Worm (Caenorhabditis elegans) whole organism, late embryonic: ENCODE results near the gene fbxb-20.
A peak's percentile ranks its signal among the peaks of the same experiment; 100 is the strongest.

Experiments
- C08G9.2 ChIP-seq: sonication (generic microtip); optimal IDR thresholded peaks from 2 replicates; lab custom pipeline; 2016; ENCODE audit warnings: mild to moderate bottlenecking, missing genetic modification characterization, moderate library complexity, missing compliant biosample characterization
- F13H6.1 ChIP-seq: sonication (generic microtip); optimal IDR thresholded peaks from 2 replicates; lab custom pipeline; 2016; ENCODE audit warnings: missing genetic modification characterization, missing compliant biosample characterization
- ahr-1 ChIP-seq: sonication (generic microtip); optimal IDR thresholded peaks from 2 replicates; lab custom pipeline; 2016; ENCODE audit warnings: missing genetic modification characterization, missing compliant biosample characterization
- ama-1 ChIP-seq: fragments of 150-350 bp; optimal IDR thresholded peaks from 2 replicates; lab custom pipeline; 2014
- ceh-14 ChIP-seq: sonication (generic microtip); optimal IDR thresholded peaks from 2 replicates; lab custom pipeline; 2016; ENCODE audit warnings: missing genotype, missing genetic modification characterization, missing compliant biosample characterization
- ceh-19 ChIP-seq: fragments of 200-800 bp; sonication (Bioruptor generic); optimal IDR thresholded peaks from 2 replicates; lab custom pipeline; 2018; ENCODE audit warnings: mild to moderate bottlenecking, missing genetic modification characterization, missing compliant biosample characterization
- ceh-2 ChIP-seq: sonication (generic microtip); optimal IDR thresholded peaks from 2 replicates; lab custom pipeline; 2016; ENCODE audit warnings: missing genotype, missing genetic modification characterization, missing compliant biosample characterization
- ceh-24 ChIP-seq: sonication (generic microtip); optimal IDR thresholded peaks from 2 replicates; lab custom pipeline; 2016; ENCODE audit warnings: mild to moderate bottlenecking, missing genetic modification characterization, missing compliant biosample characterization
- ceh-34 ChIP-seq: sonication (generic microtip); optimal IDR thresholded peaks from 2 replicates; lab custom pipeline; 2016; ENCODE audit warnings: mild to moderate bottlenecking, missing genetic modification characterization, missing compliant biosample characterization
- ceh-45 ChIP-seq: fragments of 200-800 bp; sonication (Bioruptor generic); IDR thresholded peaks from 2 replicates; pipeline ENCODE4 v1.3.6; 2022; ENCODE audit warnings: missing genetic modification reagents, missing genetic modification characterization, missing compliant biosample characterization
- ceh-6 ChIP-seq: fragments of 200-800 bp; sonication (Bioruptor generic); optimal IDR thresholded peaks from 2 replicates; lab custom pipeline; 2018; ENCODE audit warnings: mild to moderate bottlenecking, missing genetic modification characterization, missing compliant biosample characterization
- ceh-9 ChIP-seq: sonication (generic microtip); optimal IDR thresholded peaks from 2 replicates; lab custom pipeline; 2016; ENCODE audit warnings: mild to moderate bottlenecking, missing genetic modification characterization, inconsistent platforms, missing compliant biosample characterization
- dmd-4 ChIP-seq: sonication (generic microtip); optimal IDR thresholded peaks from 2 replicates; lab custom pipeline; 2016; ENCODE audit warnings: borderline replicate concordance, missing genetic modification characterization, missing compliant biosample characterization
- dve-1 ChIP-seq: sonication (generic microtip); optimal IDR thresholded peaks from 2 replicates; lab custom pipeline; 2017; ENCODE audit warnings: antibody characterized with exemption, mild to moderate bottlenecking, missing genetic modification characterization, missing compliant biosample characterization
- elt-2 ChIP-seq: sonication (generic microtip); optimal IDR thresholded peaks from 2 replicates; lab custom pipeline; 2016; ENCODE audit warnings: missing genetic modification reagents, missing genetic modification characterization, missing compliant biosample characterization
- elt-4 ChIP-seq: sonication (generic microtip); optimal IDR thresholded peaks from 2 replicates; lab custom pipeline; 2016; ENCODE audit warnings: missing genetic modification characterization, missing compliant biosample characterization
- fax-1 ChIP-seq: sonication (generic microtip); optimal IDR thresholded peaks from 2 replicates; lab custom pipeline; 2016; ENCODE audit warnings: missing genotype, missing genetic modification characterization, missing compliant biosample characterization
- hlh-13 ChIP-seq: fragments of 200-800 bp; sonication (Bioruptor generic); optimal IDR thresholded peaks from 2 replicates; lab custom pipeline; 2018; ENCODE audit warnings: mild to moderate bottlenecking, missing genetic modification characterization, missing compliant biosample characterization
- hlh-15 ChIP-seq: sonication (generic microtip); optimal IDR thresholded peaks from 2 replicates; lab custom pipeline; 2016; ENCODE audit warnings: missing genetic modification characterization, missing compliant biosample characterization
- hlh-30 ChIP-seq: sonication (generic microtip); optimal IDR thresholded peaks from 2 replicates; lab custom pipeline; 2017; ENCODE audit warnings: antibody characterized with exemption, missing genetic modification characterization, missing compliant biosample characterization; ENCODE audit not compliant: insufficient read depth
- hlh-6 ChIP-seq: sonication (generic microtip); optimal IDR thresholded peaks from 2 replicates; lab custom pipeline; 2016; ENCODE audit warnings: missing genotype, missing genetic modification characterization, missing compliant biosample characterization
- lim-6 ChIP-seq: sonication (generic microtip); optimal IDR thresholded peaks from 2 replicates; lab custom pipeline; 2016; ENCODE audit warnings: missing genetic modification characterization, missing compliant biosample characterization
- madf-2 ChIP-seq: sonication (generic microtip); optimal IDR thresholded peaks from 2 replicates; lab custom pipeline; 2017; ENCODE audit warnings: missing genetic modification characterization, missing compliant biosample characterization
- mec-3 ChIP-seq: sonication (generic microtip); optimal IDR thresholded peaks from 2 replicates; lab custom pipeline; 2016; ENCODE audit warnings: borderline replicate concordance, missing genetic modification characterization, missing compliant biosample characterization
- nhr-232 ChIP-seq: sonication (generic microtip); optimal IDR thresholded peaks from 2 replicates; lab custom pipeline; 2016; ENCODE audit warnings: missing genetic modification characterization, missing compliant biosample characterization
- npax-4 ChIP-seq: sonication (generic microtip); optimal IDR thresholded peaks from 2 replicates; lab custom pipeline; 2016; ENCODE audit warnings: missing genetic modification characterization, missing compliant biosample characterization
- odd-2 ChIP-seq: sonication (generic microtip); optimal IDR thresholded peaks from 2 replicates; lab custom pipeline; 2017; ENCODE audit warnings: antibody characterized with exemption, mild to moderate bottlenecking, missing genetic modification characterization, missing compliant biosample characterization
- pha-2 ChIP-seq: sonication (generic microtip); optimal IDR thresholded peaks from 2 replicates; lab custom pipeline; 2017; ENCODE audit warnings: mild to moderate bottlenecking, missing genetic modification characterization, missing compliant biosample characterization
- pros-1 ChIP-seq: fragments of 150-350 bp; optimal IDR thresholded peaks from 2 replicates; lab custom pipeline; 2014; ENCODE audit warnings: missing biosample characterization, missing genetic modification reagents, missing genetic modification characterization
- ref-2 ChIP-seq: sonication (generic microtip); optimal IDR thresholded peaks from 2 replicates; lab custom pipeline; 2016; ENCODE audit warnings: missing genetic modification characterization, missing compliant biosample characterization
- rnt-1 ChIP-seq: sonication (generic microtip); optimal IDR thresholded peaks from 2 replicates; lab custom pipeline; 2016; ENCODE audit warnings: missing genetic modification characterization, missing compliant biosample characterization
- syd-9 ChIP-seq: sonication (generic microtip); optimal IDR thresholded peaks from 2 replicates; lab custom pipeline; 2016; ENCODE audit warnings: mild to moderate bottlenecking, missing genetic modification characterization, moderate library complexity, missing compliant biosample characterization
- tbx-2 ChIP-seq: sonication (generic microtip); optimal IDR thresholded peaks from 2 replicates; lab custom pipeline; 2016; ENCODE audit warnings: missing genetic modification characterization, missing compliant biosample characterization
- tbx-7 ChIP-seq: sonication (generic microtip); optimal IDR thresholded peaks from 2 replicates; lab custom pipeline; 2016; ENCODE audit warnings: missing genotype, missing genetic modification characterization, missing compliant biosample characterization
- unc-55 ChIP-seq: sonication (generic microtip); optimal IDR thresholded peaks from 2 replicates; lab custom pipeline; 2017; ENCODE audit warnings: missing biosample characterization, missing genetic modification reagents, missing genetic modification characterization
- unc-86 ChIP-seq: sonication (generic microtip); optimal IDR thresholded peaks from 2 replicates; lab custom pipeline; 2016; ENCODE audit warnings: missing genetic modification characterization, missing compliant biosample characterization
- zip-5 ChIP-seq: sonication (generic microtip); optimal IDR thresholded peaks from 2 replicates; lab custom pipeline; 2016; ENCODE audit warnings: missing genetic modification characterization, missing compliant biosample characterization
- ztf-16 ChIP-seq: sonication (generic microtip); optimal IDR thresholded peaks from 2 replicates; lab custom pipeline; 2017; ENCODE audit warnings: missing genetic modification characterization, missing compliant biosample characterization

The fbxb-20 gene

DNA sequence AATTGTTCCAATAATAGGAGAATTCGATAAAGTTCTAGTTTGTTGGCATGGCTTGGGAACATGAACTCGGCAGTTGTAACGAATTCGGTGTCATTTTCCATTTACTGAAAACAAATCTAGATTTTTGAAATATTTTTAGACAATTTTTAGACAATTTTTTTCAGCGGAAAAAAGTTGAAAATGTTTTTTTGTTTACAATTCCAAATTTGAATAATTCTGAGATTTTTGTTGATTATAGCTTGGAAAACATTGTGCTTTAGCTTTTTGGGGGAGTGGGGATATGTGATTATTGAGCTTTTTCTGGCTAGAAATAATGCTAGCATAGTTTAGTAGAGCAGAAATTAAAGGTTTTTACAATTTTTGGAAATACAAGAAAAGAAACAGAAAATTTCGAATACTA is 18.5 kb upstream of the fbxb-20 start, which contains the start of gene srw-97:
Gene srw-97, minus strand, starts transcription at position 101 of the 400 bp plus-strand sequence.
- TF ChIP-seq madf-2 (no peak), ceh-34 (tag; lab: Kevin White, UChicago) (no peak), nhr-232 (tag; lab: Kevin White, UChicago) (no peak), ahr-1 (no peak), pha-2 (tag; lab: Kevin White, UChicago) (no peak), ztf-16 (tag; lab: Kevin White, UChicago) (no peak), ceh-14 (tag; lab: Kevin White, UChicago) (no peak), hlh-13 (GFP tag; lab: Kevin White, UChicago) (no peak)

DNA sequence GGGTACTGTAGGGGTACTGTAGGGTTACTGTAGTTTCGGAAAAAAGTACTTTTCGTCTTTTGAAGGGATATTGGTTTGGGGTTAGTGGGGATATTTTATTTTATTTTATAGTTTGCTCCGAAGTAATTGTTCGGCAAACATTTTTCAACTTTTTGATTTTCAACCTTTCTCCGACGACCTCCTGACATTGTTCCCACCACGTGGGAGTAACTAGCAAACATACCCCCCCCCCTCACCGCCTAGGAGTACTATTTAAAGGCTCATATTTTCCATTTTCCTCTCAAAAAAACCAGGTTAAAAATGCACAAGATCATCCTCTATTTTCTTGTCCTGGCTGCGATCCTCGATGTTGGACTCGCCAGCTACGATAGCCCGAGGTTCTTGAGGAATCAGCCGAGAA is 15.6 kb upstream of the fbxb-20 start, which contains the start of gene srlf-29:
Gene srlf-29, plus strand, starts transcription at position 301 of the 400 bp plus-strand sequence.
- TF ChIP-seq unc-55 (GFP tag; lab: Kevin White, UChicago) (no peak), ztf-16 (tag; lab: Kevin White, UChicago) (no peak), hlh-13 (GFP tag; lab: Kevin White, UChicago) (no peak), pros-1 (tag; lab: Kevin White, UChicago) (no peak), hlh-30 (no peak), syd-9 (no peak), rnt-1 (tag; lab: Kevin White, UChicago) (no peak), lim-6 (tag; lab: Kevin White, UChicago) (no peak), ceh-24 (tag; lab: Kevin White, UChicago) (no peak), hlh-6 (tag; lab: Kevin White, UChicago) (no peak), npax-4 (no peak), C08G9.2 (tag; lab: Kevin White, UChicago) (no peak), ceh-19 (GFP tag; lab: Kevin White, UChicago) (no peak), elt-4 (tag; lab: Kevin White, UChicago) (no peak), dmd-4 (no peak), ceh-9 (no peak), mec-3 (no peak)
- TF ChIP-seq, all 69 proteins: peak for 0

DNA sequence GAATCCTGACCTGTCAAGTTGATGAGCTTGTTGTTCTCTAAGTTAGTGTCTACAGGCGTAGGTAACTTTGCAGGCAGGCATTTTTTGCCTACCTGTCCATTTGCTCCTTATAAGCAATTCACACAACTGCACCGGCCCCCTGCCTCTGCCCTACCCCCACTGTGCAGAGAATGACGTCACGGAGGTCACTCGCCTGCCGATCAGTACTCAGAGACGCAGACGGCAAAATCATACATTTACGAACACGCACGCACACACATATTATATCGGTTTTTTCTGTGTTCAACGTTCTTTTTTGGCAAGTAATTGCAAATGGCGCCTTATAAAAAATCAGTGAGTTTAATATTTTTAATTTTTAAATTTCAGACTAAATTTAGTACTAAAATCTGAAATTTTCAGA is 13.1 kb upstream of the fbxb-20 start, which contains the start of gene duxl-1:
Gene duxl-1, plus strand, starts transcription at position 184 of the 400 bp plus-strand sequence.
- TF ChIP-seq npax-4 (no peak), unc-86 (no peak), mec-3 (no peak), tbx-2 (tag; lab: Kevin White, UChicago) (peak; percentile 15), ama-1 (lab: Kevin White, UChicago) (no peak), ref-2 (peak; percentile 25), dve-1 (tag; lab: Kevin White, UChicago) (no peak), elt-2 (tag; lab: Kevin White, UChicago) (peak; percentile 40), ceh-6 (GFP tag; lab: Kevin White, UChicago) (no peak), hlh-30 (peak; percentile 42), hlh-15 (no peak)

DNA sequence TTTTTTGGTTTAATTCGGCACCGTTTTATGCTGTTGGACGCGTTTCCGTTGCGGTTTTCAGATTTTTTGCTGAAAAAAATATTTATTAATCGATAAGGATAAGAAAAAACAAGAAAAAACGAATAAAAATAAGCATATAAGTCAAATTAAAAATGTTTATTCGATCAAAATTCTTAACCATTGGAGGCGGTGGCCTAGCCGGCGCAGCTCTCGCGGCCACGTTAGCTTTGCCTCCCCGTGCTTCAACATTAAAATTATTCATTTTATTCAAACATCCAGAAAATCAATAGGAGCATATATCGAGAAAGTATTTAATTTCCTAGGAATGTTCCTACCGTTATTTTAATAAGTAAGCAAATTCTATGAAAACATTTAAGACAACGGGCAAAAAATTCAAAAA is 12.5 kb upstream of the fbxb-20 start, which contains the start of gene ZC204.14:
Gene ZC204.14, minus strand, starts transcription at position 69 of the 400 bp plus-strand sequence.
- TF ChIP-seq ceh-45 (no peak), F13H6.1 (tag; lab: Kevin White, UChicago) (no peak), tbx-7 (no peak), C08G9.2 (tag; lab: Kevin White, UChicago) (no peak), dmd-4 (no peak), hlh-6 (tag; lab: Kevin White, UChicago) (no peak), unc-55 (GFP tag; lab: Kevin White, UChicago) (no peak), rnt-1 (tag; lab: Kevin White, UChicago) (no peak), ceh-6 (GFP tag; lab: Kevin White, UChicago) (no peak), hlh-15 (no peak), lim-6 (tag; lab: Kevin White, UChicago) (no peak), ceh-2 (tag; lab: Kevin White, UChicago) (no peak), pha-2 (tag; lab: Kevin White, UChicago) (no peak), pros-1 (tag; lab: Kevin White, UChicago) (no peak), dve-1 (tag; lab: Kevin White, UChicago) (no peak), odd-2 (tag; lab: Kevin White, UChicago) (no peak), ceh-9 (no peak), zip-5 (tag; lab: Kevin White, UChicago) (no peak), ztf-16 (tag; lab: Kevin White, UChicago) (no peak), fax-1 (no peak)
